ENCODE assay signal across 4 fruit fly cellular contexts in genomic region chr3L:725527-726191, dm6.
A peak's percentile ranks its signal among the peaks of the same experiment; 100 is the strongest.
TF ChIP-seq lines count a peak whose summit lies in the region.

No protein-coding gene starts in this region.

- peak; percentile 3 for TF ChIP-seq CTCF in whole organism, embryonic (GFP tag; optimal IDR thresholded peaks at IDR 0.05; lab: Kevin White, UChicago)

TF ChIP-seq in whole organism, embryonic, 481 proteins besides CTCF, POLR2A, EP300 and RAD21 (continues in another document):
- TF ChIP-seq trem (tag; optimal IDR thresholded peaks at IDR 0.05; lab: Kevin White, UChicago) (peak; percentile 91), CG33557 (GFP tag; optimal IDR thresholded peaks at IDR 0.05; lab: Kevin White, UChicago) (peak; percentile 84), HLH3B (GFP tag; IDR thresholded peaks at IDR 0.05; lab: Robert Waterston, UW) (peak; percentile 54; the same call in 1 of the 2 replicates), trh (GFP tag; optimal IDR thresholded peaks at IDR 0.05; lab: Kevin White, UChicago) (peak; percentile 8), tup (GFP tag; optimal IDR thresholded peaks at IDR 0.05; lab: Kevin White, UChicago) (peak; percentile 55), ranshi (GFP tag; IDR thresholded peaks at IDR 0.05; lab: Robert Waterston, UW) (peak; percentile 77; the same call in 1 of the 2 replicates), lmd (GFP tag; IDR thresholded peaks at IDR 0.05; lab: Robert Waterston, UW) (peak; percentile 34; the same call in 1 of the 2 replicates), CG34376 (GFP tag; optimal IDR thresholded peaks at IDR 0.05; lab: Kevin White, UChicago) (no peak), CG4328 (GFP tag; optimal IDR thresholded peaks at IDR 0.05; lab: Kevin White, UChicago) (no peak), Pdp1 (GFP tag; optimal IDR thresholded peaks at IDR 0.05; lab: Kevin White, UChicago) (peak; percentile 78 to 82), Hr39 (optimal IDR thresholded peaks at IDR 0.05; lab: Kevin White, UChicago) (no peak), Bteb2 (GFP tag; optimal IDR thresholded peaks at IDR 0.05; lab: Kevin White, UChicago) (no peak), D19A (tag; optimal IDR thresholded peaks at IDR 0.05; lab: Kevin White, UChicago) (peak; percentile 83), slbo (GFP tag; IDR thresholded peaks at IDR 0.05; lab: Robert Waterston, UW) (no peak), nmo (GFP tag; optimal IDR thresholded peaks at IDR 0.05; lab: Kevin White, UChicago) (peak; percentile 84), CG8478 (optimal IDR thresholded peaks at IDR 0.05; lab: Kevin White, UChicago) (no peak), Eip74EF (GFP tag; optimal IDR thresholded peaks at IDR 0.05; lab: Kevin White, UChicago) (peak in 1 of 2 experiments; percentile 30), ftz-f1 (GFP tag; optimal IDR thresholded peaks at IDR 0.05; lab: Kevin White, UChicago) (no peak), BtbVII (GFP tag; optimal IDR thresholded peaks at IDR 0.05; lab: Kevin White, UChicago) (no peak), Max (GFP tag; optimal IDR thresholded peaks at IDR 0.05; lab: Kevin White, UChicago) (peak; percentile 66), crp (GFP tag; optimal IDR thresholded peaks at IDR 0.05; lab: Kevin White, UChicago) (peak in 1 of 2 experiments; percentile 11), CG12219 (GFP tag; optimal IDR thresholded peaks at IDR 0.05; lab: Kevin White, UChicago) (peak; percentile 70)

TF ChIP-seq in whole organism, prepupa, 60 proteins besides CTCF, POLR2A, EP300 and RAD21 (continues in another document):
- TF ChIP-seq CG10631 (GFP tag; optimal IDR thresholded peaks at IDR 0.05; lab: Kevin White, UChicago): peak; percentile 69
- TF ChIP-seq CG6163 (GFP tag; IDR thresholded peaks at IDR 0.05; lab: Robert Waterston, UW): peak; percentile 83
- peak; percentile 75 for TF ChIP-seq vri (GFP tag; optimal IDR thresholded peaks at IDR 0.05; lab: Kevin White, UChicago)
- peak; percentile 71 for TF ChIP-seq CG11902 (GFP tag; optimal IDR thresholded peaks at IDR 0.05; lab: Kevin White, UChicago)
- no peak for TF ChIP-seq CG15336 (GFP tag; IDR thresholded peaks at IDR 0.05; lab: Robert Waterston, UW)
- peak; percentile 38 for TF ChIP-seq dsx (GFP tag; optimal IDR thresholded peaks at IDR 0.05; lab: Kevin White, UChicago; ENCODE audit: poor library complexity, severe bottlenecking)
- peak; percentile 80 for TF ChIP-seq Sox14 (GFP tag; optimal IDR thresholded peaks at IDR 0.05; lab: Kevin White, UChicago)
- peak; percentile 70 for TF ChIP-seq Sox15 (GFP tag; optimal IDR thresholded peaks at IDR 0.05; lab: Kevin White, UChicago)
- peak; percentile 61 for TF ChIP-seq Eip75B (GFP tag; optimal IDR thresholded peaks at IDR 0.05; lab: Kevin White, UChicago)
- TF ChIP-seq CG7368 (GFP tag; optimal IDR thresholded peaks at IDR 0.05; lab: Kevin White, UChicago): peak; percentile 68
- no peak for TF ChIP-seq Gug (GFP tag; IDR thresholded peaks at IDR 0.05; lab: Robert Waterston, UW)
- no peak for TF ChIP-seq CG4318 (GFP tag; optimal IDR thresholded peaks at IDR 0.05; lab: Kevin White, UChicago)
- TF ChIP-seq CG8319 (GFP tag; optimal IDR thresholded peaks at IDR 0.05; lab: Kevin White, UChicago): peak; percentile 61
- peak; percentile 28 for TF ChIP-seq CG9139 (GFP tag; optimal IDR thresholded peaks at IDR 0.05; lab: Kevin White, UChicago)
- TF ChIP-seq Lpt (GFP tag; optimal IDR thresholded peaks at IDR 0.05; lab: Kevin White, UChicago): no peak
- TF ChIP-seq Met (GFP tag; optimal IDR thresholded peaks at IDR 0.05; lab: Kevin White, UChicago): peak; percentile 94
- peak; percentile 14 to 38 for TF ChIP-seq salr (GFP tag; optimal IDR thresholded peaks at IDR 0.05; lab: Kevin White, UChicago)
- no peak for TF ChIP-seq CG6276 (GFP tag; optimal IDR thresholded peaks at IDR 0.05; lab: Kevin White, UChicago)
- peak; percentile 88 for TF ChIP-seq Smox (GFP tag; optimal IDR thresholded peaks at IDR 0.05; lab: Kevin White, UChicago)
- peak; percentile 78 for TF ChIP-seq acj6 (GFP tag; optimal IDR thresholded peaks at IDR 0.05; lab: Kevin White, UChicago)
- peak; percentile 92 for TF ChIP-seq Eip78C (GFP tag; lab: Kevin White, UChicago)
- TF ChIP-seq lz (GFP tag; optimal IDR thresholded peaks at IDR 0.05; lab: Kevin White, UChicago): peak; percentile 88
- TF ChIP-seq CG11762 (GFP tag; optimal IDR thresholded peaks at IDR 0.05; lab: Kevin White, UChicago; ENCODE audit: insufficient read depth): peak; percentile 32

TF ChIP-seq in whole organism, pupa, 21 proteins besides CTCF, POLR2A, EP300 and RAD21:
- peak; percentile 66 for TF ChIP-seq Pif1B (GFP tag; optimal IDR thresholded peaks at IDR 0.05; lab: Kevin White, UChicago)
- TF ChIP-seq CG15710 (tag; optimal IDR thresholded peaks at IDR 0.05; lab: Kevin White, UChicago): peak; percentile 71
- peak; percentile 30 for TF ChIP-seq gl (tag; optimal IDR thresholded peaks at IDR 0.05; lab: Kevin White, UChicago)
- TF ChIP-seq CG12605 (GFP tag; IDR thresholded peaks at IDR 0.05; lab: Robert Waterston, UW): no peak
- peak; percentile 28 for TF ChIP-seq CG8301 (tag; optimal IDR thresholded peaks at IDR 0.05; lab: Kevin White, UChicago)
- 0 out of 3 replicates have a peak, but pooled peaks have one; percentile 39 for TF ChIP-seq CG4496 (GFP tag; IDR thresholded peaks at IDR 0.05; lab: Robert Waterston, UW)
- TF ChIP-seq Snoo (tag; optimal IDR thresholded peaks at IDR 0.05; lab: Kevin White, UChicago): peak; percentile 80
- TF ChIP-seq CG13204 (GFP tag; optimal IDR thresholded peaks at IDR 0.05; lab: Kevin White, UChicago): no peak
- peak; percentile 51; the same call in 1 of the 3 replicates for TF ChIP-seq fd96Ca (GFP tag; IDR thresholded peaks at IDR 0.05; lab: Robert Waterston, UW)
- TF ChIP-seq CG34367 (tag; optimal IDR thresholded peaks at IDR 0.05; lab: Kevin White, UChicago): peak; percentile 49
- TF ChIP-seq CG17806 (tag; optimal IDR thresholded peaks at IDR 0.05; lab: Kevin White, UChicago): peak; percentile 75
- peak; percentile 47 for TF ChIP-seq CG14655 (GFP tag; optimal IDR thresholded peaks at IDR 0.05; lab: Kevin White, UChicago)
- TF ChIP-seq CG9948 (tag; optimal IDR thresholded peaks at IDR 0.05; lab: Kevin White, UChicago): peak; percentile 70
- TF ChIP-seq CG32121 (GFP tag; IDR thresholded peaks at IDR 0.05; lab: Robert Waterston, UW): no peak
- TF ChIP-seq D1 (tag; optimal IDR thresholded peaks at IDR 0.05; lab: Kevin White, UChicago): peak; percentile 12
- peak; percentile 74 for TF ChIP-seq CG8159 (tag; optimal IDR thresholded peaks at IDR 0.05; lab: Kevin White, UChicago)
- TF ChIP-seq EcR (GFP tag; optimal IDR thresholded peaks at IDR 0.05; lab: Kevin White, UChicago): no peak
- no peak for TF ChIP-seq CG10348 (GFP tag; IDR thresholded peaks at IDR 0.05; lab: Robert Waterston, UW)
- TF ChIP-seq Pif1A (GFP tag; optimal IDR thresholded peaks at IDR 0.05; lab: Kevin White, UChicago): peak; percentile 71

TF ChIP-seq in whole organism, wandering third instar larva, 38 proteins besides CTCF, POLR2A, EP300 and RAD21 (continues in another document):
- TF ChIP-seq pan (optimal IDR thresholded peaks at IDR 0.05; lab: Kevin White, UChicago) (no peak), br (GFP tag; optimal IDR thresholded peaks at IDR 0.05; lab: Kevin White, UChicago) (peak; percentile 83), Dif (GFP tag; optimal IDR thresholded peaks at IDR 0.05; lab: Kevin White, UChicago; ENCODE audit: partially characterized antibody) (no peak), Hr78 (GFP tag; optimal IDR thresholded peaks at IDR 0.05; lab: Kevin White, UChicago) (no peak), usp (GFP tag; optimal IDR thresholded peaks at IDR 0.05; lab: Kevin White, UChicago) (no peak), fru (GFP tag; optimal IDR thresholded peaks at IDR 0.05; lab: Kevin White, UChicago) (peak; percentile 87), Mio (GFP tag; optimal IDR thresholded peaks at IDR 0.05; lab: Kevin White, UChicago) (peak; percentile 3), foxo (GFP tag; optimal IDR thresholded peaks at IDR 0.05; lab: Kevin White, UChicago) (peak in 1 of 2 experiments; percentile 89), h (GFP tag; optimal IDR thresholded peaks at IDR 0.05; lab: Kevin White, UChicago) (peak; percentile 89), Sp1 (GFP tag; optimal IDR thresholded peaks at IDR 0.05; lab: Kevin White, UChicago) (peak; percentile 82), tai (GFP tag; optimal IDR thresholded peaks at IDR 0.05; lab: Kevin White, UChicago) (peak; percentile 24), N (GFP tag; optimal IDR thresholded peaks at IDR 0.05; lab: Kevin White, UChicago) (no peak), Jra (GFP tag; optimal IDR thresholded peaks at IDR 0.05; lab: Kevin White, UChicago) (peak; percentile 52), CG32264 (GFP tag; optimal IDR thresholded peaks at IDR 0.05; lab: Kevin White, UChicago) (peak; percentile 71), brk (GFP tag; optimal IDR thresholded peaks at IDR 0.05; lab: Kevin White, UChicago) (peak; percentile 73), Myc (optimal IDR thresholded peaks at IDR 0.05; lab: Kevin White, UChicago) (no peak), Vsx2 (GFP tag; optimal IDR thresholded peaks at IDR 0.05; lab: Kevin White, UChicago; ENCODE audit: partially characterized antibody) (no peak), HLH106 (tag; optimal IDR thresholded peaks at IDR 0.05; lab: Kevin White, UChicago) (peak; percentile 75), GATAd (GFP tag; optimal IDR thresholded peaks at IDR 0.05; lab: Kevin White, UChicago) (no peak), psq (GFP tag; optimal IDR thresholded peaks at IDR 0.05; lab: Kevin White, UChicago) (peak; percentile 70), Hr83 (GFP tag; optimal IDR thresholded peaks at IDR 0.05; lab: Kevin White, UChicago; ENCODE audit: poor library complexity, severe bottlenecking) (peak; percentile 11), jim (GFP tag; optimal IDR thresholded peaks at IDR 0.05; lab: Kevin White, UChicago) (no peak), Abd-B (GFP tag; optimal IDR thresholded peaks at IDR 0.05; lab: Kevin White, UChicago) (no peak), CG9705 (GFP tag; optimal IDR thresholded peaks at IDR 0.05; lab: Kevin White, UChicago) (no peak), OdsH (GFP tag; optimal IDR thresholded peaks at IDR 0.05; lab: Kevin White, UChicago) (peak; percentile 84), lola (GFP tag; optimal IDR thresholded peaks at IDR 0.05; lab: Kevin White, UChicago) (no peak), CrebA (GFP tag; optimal IDR thresholded peaks at IDR 0.05; lab: Kevin White, UChicago; ENCODE audit: borderline replicate concordance) (peak; percentile 33), ey (GFP tag; optimal IDR thresholded peaks at IDR 0.05; lab: Kevin White, UChicago) (peak; percentile 87), rgr (GFP tag; optimal IDR thresholded peaks at IDR 0.05; lab: Kevin White, UChicago) (peak; percentile 87), sage (GFP tag; optimal IDR thresholded peaks at IDR 0.05; lab: Kevin White, UChicago) (peak; percentile 70), dsf (GFP tag; optimal IDR thresholded peaks at IDR 0.05; lab: Kevin White, UChicago; ENCODE audit: borderline replicate concordance) (no peak), dmrt93B (GFP tag; optimal IDR thresholded peaks at IDR 0.05; lab: Kevin White, UChicago) (peak; percentile 62), sv (GFP tag; optimal IDR thresholded peaks at IDR 0.05; lab: Kevin White, UChicago) (peak; percentile 53)

Comparison
In these comparisons a context has a peak if more than half of its experiments do, and no peak if none do; other contexts are left out.
1. Of the 7 proteins assayed by ChIP-seq in both whole organism, embryonic and whole organism, prepupa: peak only in whole organism, embryonic: Gug; only in whole organism, prepupa: CG6854 and Hr39; in both: Blimp-1 and Sox102F; in neither: 2.